Fruit fly (Drosophila melanogaster) whole organism, pupa: ENCODE measurements around the gene CG14220.

Experiments
- CG10348 ChIP-seq: fragments of 200-800 bp; sonication (Bioruptor generic); IDR thresholded peaks from 2 replicates; pipeline ENCODE4 v1.3.6; 2022; ENCODE audit warnings: missing biosample characterization, missing genetic modification characterization
- CG12605 ChIP-seq: fragments of 200-800 bp; sonication (Bioruptor generic); IDR thresholded peaks from 2 replicates; pipeline ENCODE4 v1.3.6; 2022; ENCODE audit warnings: missing biosample characterization, missing genetic modification characterization
- CG13204 ChIP-seq: fragments of 200-800 bp; sonication (Bioruptor generic); optimal IDR thresholded peaks from 2 replicates; lab custom pipeline; 2018; ENCODE audit warnings: missing biosample characterization, mild to moderate bottlenecking, missing genetic modification characterization, moderate library complexity
- CG14655 ChIP-seq: fragments of 200-800 bp; sonication (Bioruptor generic); optimal IDR thresholded peaks from 3 replicates; lab custom pipeline; 2017; ENCODE audit warnings: mild to moderate bottlenecking, missing biosample characterization, missing genetic modification reagents, missing genetic modification characterization
- CG15710 ChIP-seq: fragments of 200-800 bp; sonication (Bioruptor generic); optimal IDR thresholded peaks from 2 replicates; lab custom pipeline; 2018; ENCODE audit warnings: missing biosample characterization, mild to moderate bottlenecking, missing genetic modification characterization, moderate library complexity
- CG32121 ChIP-seq: fragments of 200-800 bp; sonication (Bioruptor generic); IDR thresholded peaks from 2 replicates; pipeline ENCODE4 v1.3.6; 2022; ENCODE audit warnings: missing biosample characterization, missing genetic modification characterization
- CG34367 ChIP-seq: fragments of 200-800 bp; sonication (Bioruptor generic); optimal IDR thresholded peaks from 2 replicates; lab custom pipeline; 2018; ENCODE audit warnings: missing biosample characterization, mild to moderate bottlenecking, missing genetic modification characterization
- CG4496 ChIP-seq: fragments of 200-800 bp; sonication (Bioruptor generic); IDR thresholded peaks from 3 replicates; pipeline ENCODE4 v1.3.6; 2022; ENCODE audit warnings: missing biosample characterization, missing genetic modification characterization
- CG8301 ChIP-seq: fragments of 200-800 bp; sonication (Bioruptor generic); optimal IDR thresholded peaks from 2 replicates; lab custom pipeline; 2018; ENCODE audit warnings: missing biosample characterization, mild to moderate bottlenecking, missing genetic modification characterization
- CG9948 ChIP-seq: fragments of 200-800 bp; sonication (Bioruptor generic); optimal IDR thresholded peaks from 2 replicates; lab custom pipeline; 2018; ENCODE audit warnings: missing biosample characterization, mild to moderate bottlenecking, missing genetic modification characterization, moderate library complexity
- EcR ChIP-seq: fragments of 200-800 bp; sonication (Bioruptor generic); optimal IDR thresholded peaks from 3 replicates; lab custom pipeline; 2019; ENCODE audit warnings: missing biosample characterization, missing genetic modification characterization, mild to moderate bottlenecking, moderate library complexity, missing genetic modification reagents
- Snoo ChIP-seq: fragments of 200-800 bp; sonication (Bioruptor generic); optimal IDR thresholded peaks from 3 replicates; lab custom pipeline; 2017; ENCODE audit warnings: missing biosample characterization, mild to moderate bottlenecking, missing genetic modification characterization, inconsistent platforms
- rn ChIP-seq: fragments of 200-800 bp; sonication (Bioruptor generic); IDR thresholded peaks from 2 replicates; pipeline ENCODE4 v1.3.6; 2022; ENCODE audit warnings: missing biosample characterization, missing genetic modification characterization

DNA sequence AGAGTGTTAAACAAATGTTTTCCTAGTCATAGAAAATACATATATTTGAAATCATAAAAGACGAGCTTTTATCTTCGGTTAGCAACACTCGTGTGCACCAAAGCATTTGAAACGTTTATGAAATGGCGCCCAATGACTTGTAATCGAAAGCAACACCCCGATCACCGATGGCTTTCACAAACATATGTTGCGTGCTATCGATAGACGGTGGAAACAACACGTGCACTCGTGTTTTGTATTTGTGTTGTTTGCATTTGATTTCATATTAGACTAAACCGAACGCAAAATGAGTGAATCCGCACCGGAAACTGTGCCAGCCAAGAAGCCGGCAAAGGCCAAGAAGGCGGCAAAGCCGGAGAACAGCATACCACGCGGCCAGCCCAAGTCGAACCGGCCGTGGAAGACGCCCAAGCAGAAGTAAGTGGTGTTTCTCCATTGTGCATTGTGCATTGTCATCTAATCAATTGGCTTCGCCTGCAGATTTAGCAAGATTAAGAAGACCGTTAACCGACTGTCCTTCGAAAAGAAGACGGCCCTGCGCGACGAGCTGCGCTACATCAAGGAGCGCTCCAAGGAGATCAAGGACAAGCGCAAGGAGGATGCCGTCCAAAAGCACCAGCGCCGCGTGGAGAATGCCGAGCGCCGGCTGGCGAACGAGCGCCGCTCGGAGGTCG is 14.5 kb upstream of the CG14220 start, which contains the start of gene CG14210:
- TF ChIP-seq CG4496 (GFP tag; lab: Robert Waterston, UW) (no peak), CG34367 (tag; lab: Kevin White, UChicago) (no peak), EcR (GFP tag; lab: Kevin White, UChicago) (no peak), CG14655 (GFP tag; lab: Kevin White, UChicago) (no peak), CG32121 (no peak), CG12605 (no peak), CG9948 (tag; lab: Kevin White, UChicago) (no peak), CG8301 (no peak), rn (GFP tag; lab: Robert Waterston, UW) (no peak), CG10348 (GFP tag; lab: Robert Waterston, UW) (no peak), CG13204 (GFP tag; lab: Kevin White, UChicago) (no peak), CG15710 (tag; lab: Kevin White, UChicago) (no peak), Snoo (no peak)
